Fruit fly (Drosophila melanogaster) whole organism, embryonic: ENCODE results near the gene CG34057.

Experiments
- Ada2b ChIP-seq: fragments of 200-800 bp; sonication (Bioruptor generic); IDR thresholded peaks from 2 replicates; pipeline ENCODE4 v1.3.6; 2022; ENCODE audit warnings: missing biosample characterization, missing genetic modification characterization
- Adf1 ChIP-seq: fragments of 200-800 bp; sonication (Bioruptor generic); IDR thresholded peaks from 2 replicates; pipeline ENCODE4 v1.3.6; 2022; ENCODE audit warnings: missing biosample characterization, missing genetic modification characterization
- Aef1 ChIP-seq: fragments of 200-800 bp; sonication (Bioruptor generic); IDR thresholded peaks from 3 replicates; pipeline ENCODE4 v1.3.6; 2022; ENCODE audit warnings: missing biosample characterization, missing genetic modification characterization
- Atf-2 ChIP-seq: fragments of 200-800 bp; sonication (Bioruptor generic); optimal IDR thresholded peaks from 2 replicates; lab custom pipeline; 2016; ENCODE audit warnings: missing biosample characterization, missing genetic modification characterization
- B-H2 ChIP-seq: fragments of 200-800 bp; sonication (Bioruptor generic); optimal IDR thresholded peaks from 2 replicates; lab custom pipeline; 2018; ENCODE audit warnings: missing biosample characterization, mild to moderate bottlenecking, missing genetic modification characterization
- CG1024 ChIP-seq: fragments of 200-800 bp; sonication (Bioruptor generic); IDR thresholded peaks from 2 replicates; pipeline ENCODE4 v1.3.6; 2022; ENCODE audit warnings: missing biosample characterization, missing genetic modification characterization
- CG10274 ChIP-seq: fragments of 200-800 bp; sonication (Bioruptor generic); optimal IDR thresholded peaks from 3 replicates; lab custom pipeline; 2017; ENCODE audit warnings: missing biosample characterization, mild to moderate bottlenecking, missing genetic modification characterization
- CG10979 ChIP-seq: fragments of 200-800 bp; sonication (Bioruptor generic); optimal IDR thresholded peaks from 2 replicates; lab custom pipeline; 2018; ENCODE audit warnings: missing biosample characterization, mild to moderate bottlenecking, missing genetic modification characterization, moderate library complexity
- CG1529 ChIP-seq: fragments of 200-800 bp; sonication (Bioruptor generic); optimal IDR thresholded peaks from 3 replicates; lab custom pipeline; 2018; ENCODE audit warnings: missing biosample characterization, missing genetic modification characterization
- CG16815 ChIP-seq: fragments of 200-800 bp; sonication (Bioruptor generic); optimal IDR thresholded peaks from 3 replicates; lab custom pipeline; 2017; ENCODE audit warnings: missing biosample characterization, mild to moderate bottlenecking, missing genetic modification characterization
- CG2712 ChIP-seq: fragments of 200-800 bp; optimal IDR thresholded peaks from 3 replicates; lab custom pipeline; 2019; ENCODE audit warnings: missing biosample characterization, mild to moderate bottlenecking, missing genetic modification characterization, moderate library complexity
- CG32767 ChIP-seq: fragments of 200-800 bp; sonication (Bioruptor generic); IDR thresholded peaks from 2 replicates; pipeline ENCODE4 v1.3.6; 2022; ENCODE audit warnings: missing biosample characterization, missing genetic modification characterization
- CG3995 ChIP-seq: fragments of 200-800 bp; sonication (Bioruptor generic); optimal IDR thresholded peaks from 3 replicates; lab custom pipeline; 2016; ENCODE audit warnings: missing biosample characterization, missing genetic modification characterization
- CG42726 ChIP-seq: fragments of 200-800 bp; sonication (Bioruptor generic); IDR thresholded peaks from 2 replicates; pipeline ENCODE4 v1.3.6; 2022; ENCODE audit warnings: missing biosample characterization, missing genetic modification characterization; ENCODE audit not compliant: partially characterized antibody
- CG4360 ChIP-seq: fragments of 200-800 bp; sonication (Bioruptor generic); IDR thresholded peaks from 2 replicates; pipeline ENCODE4 v1.3.6; 2022; ENCODE audit warnings: missing biosample characterization, missing genetic modification characterization
- CG6254 ChIP-seq: fragments of 200-800 bp; sonication (Bioruptor generic); optimal IDR thresholded peaks from 3 replicates; lab custom pipeline; 2017; ENCODE audit warnings: mild to moderate bottlenecking, missing biosample characterization, missing genetic modification reagents, missing genetic modification characterization
- CG6654 ChIP-seq: fragments of 200-800 bp; sonication (Bioruptor generic); optimal IDR thresholded peaks from 2 replicates; lab custom pipeline; 2017; ENCODE audit warnings: missing biosample characterization, mild to moderate bottlenecking, missing genetic modification characterization
- CG6689 ChIP-seq: fragments of 200-800 bp; sonication (Bioruptor generic); IDR thresholded peaks from 2 replicates; pipeline ENCODE4 v1.3.6; 2022; ENCODE audit warnings: missing biosample characterization, missing genetic modification characterization
- CG6854 ChIP-seq: fragments of 200-800 bp; sonication (Bioruptor generic); optimal IDR thresholded peaks from 3 replicates; lab custom pipeline; 2017; ENCODE audit warnings: missing biosample characterization, mild to moderate bottlenecking, missing genetic modification characterization
- CG7928 ChIP-seq: fragments of 200-800 bp; sonication (Bioruptor generic); optimal IDR thresholded peaks from 2 replicates; lab custom pipeline; 2017; ENCODE audit warnings: missing biosample characterization, mild to moderate bottlenecking, missing genetic modification characterization
- CG9876 ChIP-seq: fragments of 200-800 bp; sonication (Bioruptor generic); optimal IDR thresholded peaks from 2 replicates; lab custom pipeline; 2016; ENCODE audit warnings: missing biosample characterization, missing genetic modification characterization
- CoRest ChIP-seq: fragments of 200-800 bp; sonication (Bioruptor generic); optimal IDR thresholded peaks from 3 replicates; lab custom pipeline; 2018; ENCODE audit warnings: missing biosample characterization, mild to moderate bottlenecking, missing genetic modification characterization, moderate library complexity
- Dad ChIP-seq: fragments of 200-800 bp; sonication (Bioruptor generic); optimal IDR thresholded peaks from 3 replicates; lab custom pipeline; 2016; ENCODE audit warnings: missing biosample characterization, missing genetic modification characterization
- Dek ChIP-seq: fragments of 200-800 bp; sonication (Bioruptor generic); optimal IDR thresholded peaks from 3 replicates; lab custom pipeline; 2019; ENCODE audit warnings: missing biosample characterization, mild to moderate bottlenecking, missing genetic modification characterization, moderate library complexity
- E2f1 ChIP-seq: fragments of 200-800 bp; sonication (Bioruptor generic); IDR thresholded peaks from 2 replicates; pipeline ENCODE4 v1.3.6; 2022; ENCODE audit warnings: missing biosample characterization, missing genetic modification characterization
- HmgZ ChIP-seq: fragments of 200-800 bp; sonication (Bioruptor generic); optimal IDR thresholded peaks from 2 replicates; lab custom pipeline; 2018; ENCODE audit warnings: missing biosample characterization, mild to moderate bottlenecking, missing genetic modification characterization
- MTF-1 ChIP-seq: fragments of 200-800 bp; sonication (Bioruptor generic); optimal IDR thresholded peaks from 2 replicates; lab custom pipeline; 2018; ENCODE audit warnings: missing biosample characterization, mild to moderate bottlenecking, missing genetic modification characterization, borderline replicate concordance
- Med ChIP-seq: fragments of 200-800 bp; sonication (Bioruptor generic); peaks from one replicate; lab custom pipeline; 2016; ENCODE audit warnings: missing biosample characterization, missing genetic modification characterization, mild to moderate bottlenecking, inconsistent platforms, moderate library complexity
- Meics ChIP-seq: fragments of 200-800 bp; sonication (Bioruptor generic); optimal IDR thresholded peaks from 2 replicates; lab custom pipeline; 2017; ENCODE audit warnings: missing biosample characterization, mild to moderate bottlenecking, missing genetic modification characterization
- Nf-YC ChIP-seq: fragments of 200-800 bp; optimal IDR thresholded peaks from 3 replicates; lab custom pipeline; 2019; ENCODE audit warnings: missing biosample characterization, mild to moderate bottlenecking, missing genetic modification characterization, moderate library complexity
- Oaz ChIP-seq: fragments of 200-800 bp; sonication (Bioruptor generic); IDR thresholded peaks from 2 replicates; pipeline ENCODE4 v1.3.6; 2022; ENCODE audit warnings: missing biosample characterization, missing genetic modification characterization
- Xrp1 ChIP-seq: fragments of 200-800 bp; sonication (Bioruptor generic); IDR thresholded peaks from 2 replicates; pipeline ENCODE4 v1.3.6; 2022; ENCODE audit warnings: missing biosample characterization, missing genetic modification characterization
- ato ChIP-seq: fragments of 200-800 bp; sonication (Bioruptor generic); IDR thresholded peaks from 2 replicates; pipeline ENCODE4 v1.3.6; 2022; ENCODE audit warnings: missing biosample characterization, missing genetic modification characterization; ENCODE audit not compliant: partially characterized antibody
- cad ChIP-seq: fragments of >200 bp; optimal IDR thresholded peaks from 2 replicates; lab custom pipeline; 2017; ENCODE audit warnings: missing biosample characterization, missing genetic modification characterization
- corto ChIP-seq: fragments of 200-800 bp; sonication (Bioruptor generic); optimal IDR thresholded peaks from 2 replicates; lab custom pipeline; 2016; ENCODE audit warnings: missing biosample characterization, mild to moderate bottlenecking, missing genetic modification characterization, moderate library complexity
- disco-r ChIP-seq: fragments of 200-800 bp; sonication (Bioruptor generic); optimal IDR thresholded peaks from 2 replicates; lab custom pipeline; 2016; ENCODE audit warnings: missing biosample characterization, missing genetic modification characterization
- gt ChIP-seq: fragments of 200-800 bp; sonication (Bioruptor generic); IDR thresholded peaks from 2 replicates; pipeline ENCODE4 v1.3.6; 2022; ENCODE audit warnings: missing biosample characterization, missing genetic modification characterization
- ind ChIP-seq: fragments of 200-800 bp; sonication (Bioruptor generic); optimal IDR thresholded peaks from 3 replicates; lab custom pipeline; 2016; ENCODE audit warnings: missing biosample characterization, missing genetic modification characterization
- peb ChIP-seq: fragments of 200-800 bp; sonication (Bioruptor generic); IDR thresholded peaks from 2 replicates; pipeline ENCODE4 v1.3.6; 2022; ENCODE audit warnings: missing biosample characterization, missing genetic modification characterization
- pfk ChIP-seq: fragments of 200-800 bp; sonication (Bioruptor generic); optimal IDR thresholded peaks from 2 replicates; lab custom pipeline; 2018; ENCODE audit warnings: missing biosample characterization, mild to moderate bottlenecking, missing genetic modification characterization, moderate library complexity
- pzg ChIP-seq: fragments of 200-800 bp; sonication (Bioruptor generic); optimal IDR thresholded peaks from 3 replicates; lab custom pipeline; 2018; ENCODE audit warnings: missing biosample characterization, mild to moderate bottlenecking, missing genetic modification characterization, moderate library complexity
- ro ChIP-seq: fragments of 200-800 bp; sonication (Bioruptor generic); IDR thresholded peaks from 2 replicates; pipeline ENCODE4 v1.3.6; 2022; ENCODE audit warnings: missing biosample characterization, missing genetic modification characterization
- shn ChIP-seq: fragments of 200-800 bp; sonication (Bioruptor generic); optimal IDR thresholded peaks from 3 replicates; lab custom pipeline; 2016; ENCODE audit warnings: missing biosample characterization, missing genetic modification characterization
- sima ChIP-seq: fragments of 200-800 bp; sonication (Bioruptor generic); optimal IDR thresholded peaks from 2 replicates; lab custom pipeline; 2016; ENCODE audit warnings: missing biosample characterization, missing genetic modification characterization
- sr ChIP-seq: fragments of 200-800 bp; sonication (Bioruptor generic); IDR thresholded peaks from 3 replicates; pipeline ENCODE4 v1.3.6; 2022; ENCODE audit warnings: missing biosample characterization, missing genetic modification characterization
- ssp ChIP-seq: fragments of 200-800 bp; sonication (Bioruptor generic); IDR thresholded peaks from 2 replicates; pipeline ENCODE4 v1.3.6; 2022; ENCODE audit warnings: missing biosample characterization, missing genetic modification characterization
- stwl ChIP-seq: fragments of 200-800 bp; sonication (Bioruptor generic); optimal IDR thresholded peaks from 3 replicates; lab custom pipeline; 2018; ENCODE audit warnings: missing biosample characterization, mild to moderate bottlenecking, missing genetic modification characterization, moderate library complexity
- tup ChIP-seq: fragments of 200-800 bp; sonication (Bioruptor generic); optimal IDR thresholded peaks from 2 replicates; lab custom pipeline; 2016; ENCODE audit warnings: missing biosample characterization, mild to moderate bottlenecking, missing genetic modification characterization, moderate library complexity
- vfl ChIP-seq: fragments of 200-800 bp; sonication (Bioruptor generic); optimal IDR thresholded peaks from 2 replicates; lab custom pipeline; 2016; ENCODE audit warnings: missing biosample characterization, missing genetic modification characterization
- zen ChIP-seq: fragments of 200-800 bp; sonication (Bioruptor generic); optimal IDR thresholded peaks from 3 replicates; lab custom pipeline; 2018; ENCODE audit warnings: missing biosample characterization, mild to moderate bottlenecking, missing genetic modification characterization, moderate library complexity
- zf30C ChIP-seq: fragments of 200-800 bp; sonication (Bioruptor generic); optimal IDR thresholded peaks from 3 replicates; lab custom pipeline; 2018; ENCODE audit warnings: missing biosample characterization, mild to moderate bottlenecking, missing genetic modification characterization

The CG34057 gene

DNA sequence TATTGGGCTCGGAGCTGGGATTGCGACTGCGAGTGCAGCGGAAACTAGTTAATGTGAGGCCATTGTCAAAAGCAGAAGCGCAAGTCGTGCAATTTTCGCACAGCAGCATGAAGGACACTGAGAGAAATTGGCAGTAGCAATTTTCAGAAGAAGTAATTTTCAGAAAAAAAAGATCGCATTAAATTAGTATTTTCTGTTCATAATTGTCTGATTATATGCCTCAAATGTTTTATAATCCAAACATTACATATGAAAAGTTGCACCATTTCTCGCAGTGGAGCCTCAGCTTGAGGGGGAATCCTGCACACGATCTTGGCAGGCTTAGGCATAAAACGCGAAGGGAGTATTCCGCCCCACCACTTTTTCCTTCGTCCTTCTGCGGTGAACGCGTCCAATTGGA is 7.2 kb downstream of the CG34057 start (continued):
- no peak for TF ChIP-seq CG7928 (GFP tag; lab: Kevin White, UChicago)
- TF ChIP-seq corto (GFP tag; lab: Kevin White, UChicago), result peak; percentile 1
- peak; percentile 46 for TF ChIP-seq CG6654 (GFP tag; lab: Kevin White, UChicago)
- peak; percentile 48; the same call in 1 of the 2 replicates for TF ChIP-seq CG1024 (GFP tag; lab: Robert Waterston, UW)
- no peak for TF ChIP-seq sr (GFP tag; lab: Robert Waterston, UW)
- no peak for TF ChIP-seq tup (GFP tag; lab: Kevin White, UChicago)
- TF ChIP-seq Meics, result no peak
- TF ChIP-seq CG6689 (GFP tag; lab: Robert Waterston, UW), result peak; percentile 74
- TF ChIP-seq CG6854 (GFP tag; lab: Kevin White, UChicago), result no peak
- TF ChIP-seq ro (GFP tag; lab: Robert Waterston, UW), result 0 out of 2 replicates have a peak, but pooled peaks have one; percentile 23
- TF ChIP-seq ssp (GFP tag; lab: Robert Waterston, UW), result peak; percentile 52
- TF ChIP-seq E2f1 (GFP tag; lab: Robert Waterston, UW), result peak; percentile 57; the same call in 1 of the 2 replicates
- TF ChIP-seq shn (GFP tag; lab: Kevin White, UChicago), result peak; percentile 34
- no peak for TF ChIP-seq MTF-1 (GFP tag; lab: Kevin White, UChicago)
- TF ChIP-seq ato (GFP tag; lab: Robert Waterston, UW), result no peak
- TF ChIP-seq Oaz (GFP tag; lab: Robert Waterston, UW), result no peak
- TF ChIP-seq Nf-YC, result no peak
- TF ChIP-seq CG2712 (tag; lab: Kevin White, UChicago), result peak; percentile 83
- TF ChIP-seq CG9876 (GFP tag; lab: Kevin White, UChicago), result peak; percentile 33
- no peak for TF ChIP-seq Dek (tag; lab: Kevin White, UChicago)
- TF ChIP-seq CG42726 (GFP tag; lab: Robert Waterston, UW), result no peak
- TF ChIP-seq HmgZ (tag; lab: Kevin White, UChicago), result peak; percentile 12
- no peak for TF ChIP-seq pzg (GFP tag; lab: Kevin White, UChicago)
- TF ChIP-seq CoRest (tag; lab: Kevin White, UChicago), result peak; percentile 72
- no peak for TF ChIP-seq Adf1 (GFP tag; lab: Robert Waterston, UW)
- peak; percentile 87 for TF ChIP-seq Xrp1 (GFP tag; lab: Robert Waterston, UW)
- TF ChIP-seq Dad (GFP tag; lab: Kevin White, UChicago), result peak; percentile 12
- no peak for TF ChIP-seq B-H2
- peak; percentile 55 for TF ChIP-seq CG16815 (GFP tag; lab: Kevin White, UChicago)
- TF ChIP-seq vfl, result no peak
- TF ChIP-seq zen (tag; lab: Kevin White, UChicago), result peak; percentile 58
- peak; percentile 59 for TF ChIP-seq CG1529
- TF ChIP-seq CG32767, result no peak
- peak; percentile 37; the same call in 1 of the 2 replicates for TF ChIP-seq Ada2b (GFP tag; lab: Robert Waterston, UW)
- peak; percentile 31; the same call in 1 of the 2 replicates for TF ChIP-seq CG4360 (GFP tag; lab: Robert Waterston, UW)
- no peak for TF ChIP-seq CG10274 (GFP tag; lab: Kevin White, UChicago)
- TF ChIP-seq cad, result no peak
- no peak for TF ChIP-seq pfk (GFP tag; lab: Kevin White, UChicago)
- TF ChIP-seq CG10979, result peak; percentile 84
- TF ChIP-seq CG6254 (GFP tag; lab: Kevin White, UChicago), result peak; percentile 58
- no peak for TF ChIP-seq Aef1
- TF ChIP-seq ind (GFP tag; lab: Kevin White, UChicago), result peak; percentile 58
- TF ChIP-seq peb (GFP tag; lab: Robert Waterston, UW), result peak; percentile 57; the same call in 1 of the 2 replicates
- peak; percentile 3 for TF ChIP-seq disco-r (GFP tag; lab: Kevin White, UChicago)
- no peak for TF ChIP-seq sima
- peak; percentile 81 for TF ChIP-seq zf30C
- TF ChIP-seq Med (GFP tag; lab: Kevin White, UChicago), result peak; percentile 80
- TF ChIP-seq Atf-2 (GFP tag; lab: Kevin White, UChicago), result peak; percentile 21
- no peak for TF ChIP-seq CG3995
- TF ChIP-seq gt (GFP tag; lab: Robert Waterston, UW), result no peak
- TF ChIP-seq stwl (tag; lab: Kevin White, UChicago), result peak; percentile 29
